Fruit fly (Drosophila melanogaster) Kc167 (cell line): ENCODE results near the gene SsRbeta.

Experiments
- Myc ChIP-seq: fragments of >200 bp; optimal IDR thresholded peaks from 2 replicates; lab custom pipeline; 2017; ENCODE audit warnings: missing external identifiers
- h ChIP-seq: fragments of >200 bp; optimal IDR thresholded peaks from 3 replicates; lab custom pipeline; 2018; ENCODE audit warnings: missing external identifiers
- insv ChIP-seq: fragments of >200 bp; optimal IDR thresholded peaks from 3 replicates; lab custom pipeline; 2018; ENCODE audit warnings: missing external identifiers
- psq ChIP-seq: fragments of >200 bp; optimal IDR thresholded peaks from 2 replicates; lab custom pipeline; 2017; ENCODE audit warnings: missing external identifiers
- ttk ChIP-seq: sonication (Bioruptor generic); optimal IDR thresholded peaks from 2 replicates; lab custom pipeline; 2017; ENCODE audit warnings: missing external identifiers

dm6 chr3L:16146539-16146934 is 17.1 kb downstream of the SsRbeta start:
- TF ChIP-seq insv (lab: Kevin White, UChicago) (no peak), Myc (lab: Kevin White, UChicago) (no peak), ttk (lab: Kevin White, UChicago) (no peak), psq (lab: Kevin White, UChicago) (no peak), h (lab: Kevin White, UChicago) (no peak)
